Fruit fly (Drosophila melanogaster) whole organism: Measurements from ENCODE around the gene ND-13A.

Source experiments
- psq ChIP-seq: fragments of >200 bp; optimal IDR thresholded peaks from 2 replicates; lab custom pipeline; 2017
- usp ChIP-seq: fragments of >200 bp; optimal IDR thresholded peaks from 2 replicates; lab custom pipeline; 2017; ENCODE audit warnings: missing biosample characterization, missing genetic modification characterization, mixed read lengths

dm6 chr2L:5055528-5055927, 44.6 kb downstream of the ND-13A start:
- TF ChIP-seq psq (lab: Kevin White, UChicago) (no peak), usp (GFP tag; lab: Kevin White, UChicago) (no peak)
